Fruit fly (Drosophila melanogaster) whole organism, adult: ENCODE measurements around the gene Shc.

ENCODE experiments used
- CG11617 ChIP-seq: fragments of 200-800 bp; sonication (Bioruptor generic); optimal IDR thresholded peaks from 2 replicates; lab custom pipeline; 2017; ENCODE audit warnings: mild to moderate bottlenecking, missing biosample characterization, missing genetic modification reagents, missing genetic modification characterization
- CG12768 ChIP-seq: fragments of 200-800 bp; sonication (Bioruptor generic); optimal IDR thresholded peaks from 2 replicates; lab custom pipeline; 2017; ENCODE audit warnings: missing biosample characterization, missing genetic modification characterization, mild to moderate bottlenecking, moderate library complexity, missing genetic modification reagents
- CG14711 ChIP-seq: fragments of 200-800 bp; sonication (Bioruptor generic); optimal IDR thresholded peaks from 2 replicates; lab custom pipeline; 2018; ENCODE audit warnings: missing biosample characterization, mild to moderate bottlenecking, missing genetic modification characterization, moderate library complexity
- CG1620 ChIP-seq: fragments of 200-800 bp; sonication (Bioruptor generic); optimal IDR thresholded peaks from 2 replicates; lab custom pipeline; 2016; ENCODE audit warnings: missing biosample characterization, missing genetic modification characterization
- CG33017 ChIP-seq: fragments of 200-800 bp; sonication (Bioruptor generic); optimal IDR thresholded peaks from 2 replicates; lab custom pipeline; 2018; ENCODE audit warnings: missing biosample characterization, mild to moderate bottlenecking, missing genetic modification characterization, moderate library complexity
- CG5204 ChIP-seq: fragments of 200-800 bp; sonication (Bioruptor generic); optimal IDR thresholded peaks from 2 replicates; lab custom pipeline; 2016; ENCODE audit warnings: missing biosample characterization, missing genetic modification characterization
- CG7045 ChIP-seq: fragments of 200-800 bp; sonication (Bioruptor generic); optimal IDR thresholded peaks from 2 replicates; lab custom pipeline; 2017; ENCODE audit warnings: missing biosample characterization, mild to moderate bottlenecking, missing genetic modification characterization
- CG7101 ChIP-seq: fragments of 200-800 bp; sonication (Bioruptor generic); optimal IDR thresholded peaks from 2 replicates; lab custom pipeline; 2018; ENCODE audit warnings: missing biosample characterization, mild to moderate bottlenecking, missing genetic modification characterization, moderate library complexity
- Clk ChIP-seq: fragments of 200-800 bp; sonication (Bioruptor generic); optimal IDR thresholded peaks from 2 replicates; lab custom pipeline; 2017; ENCODE audit warnings: missing biosample characterization, missing genetic modification characterization
- Crg-1 ChIP-seq: fragments of 200-800 bp; sonication (Bioruptor generic); optimal IDR thresholded peaks from 2 replicates; lab custom pipeline; 2016; ENCODE audit warnings: missing biosample characterization, missing genetic modification characterization
- Hr96 ChIP-seq: fragments of 200-800 bp; sonication (Bioruptor generic); optimal IDR thresholded peaks from 2 replicates; lab custom pipeline; 2016; ENCODE audit warnings: missing biosample characterization, missing genetic modification characterization
- Mnt ChIP-seq: fragments of 200-800 bp; sonication (Bioruptor generic); optimal IDR thresholded peaks from 2 replicates; lab custom pipeline; 2016; ENCODE audit warnings: missing biosample characterization, mild to moderate bottlenecking, missing genetic modification characterization
- bab1 ChIP-seq: fragments of 200-800 bp; sonication (Bioruptor generic); optimal IDR thresholded peaks from 3 replicates; lab custom pipeline; 2019; ENCODE audit warnings: missing biosample characterization, mild to moderate bottlenecking, missing genetic modification characterization, moderate library complexity
- cic ChIP-seq: fragments of 200-800 bp; sonication (Bioruptor generic); optimal IDR thresholded peaks from 2 replicates; lab custom pipeline; 2017; ENCODE audit warnings: missing biosample characterization, mild to moderate bottlenecking, missing genetic modification characterization, moderate library complexity
- cnc ChIP-seq, 2 experiments: fragments of >200 bp; optimal IDR thresholded peaks; 2 replicates each; lab custom pipeline; 2017
- kay ChIP-seq: fragments of 200-800 bp; sonication (Bioruptor generic); peaks from one replicate; lab custom pipeline; 2016; ENCODE audit warnings: missing biosample characterization, missing genetic modification characterization, borderline replicate concordance
- ovo ChIP-seq: fragments of 200-800 bp; sonication (Bioruptor generic); optimal IDR thresholded peaks from 2 replicates; lab custom pipeline; 2016; ENCODE audit warnings: missing biosample characterization, missing genetic modification characterization
- pad ChIP-seq: fragments of 200-800 bp; sonication (Bioruptor generic); optimal IDR thresholded peaks from 3 replicates; lab custom pipeline; 2017; ENCODE audit warnings: missing biosample characterization, missing genetic modification characterization, mild to moderate bottlenecking, moderate library complexity, missing genetic modification reagents
- tj ChIP-seq: fragments of 200-800 bp; sonication (Bioruptor generic); optimal IDR thresholded peaks from 3 replicates; lab custom pipeline; 2017; ENCODE audit warnings: missing biosample characterization, mild to moderate bottlenecking, missing genetic modification characterization, moderate library complexity
- toe ChIP-seq: fragments of 200-800 bp; sonication (Bioruptor generic); optimal IDR thresholded peaks from 2 replicates; lab custom pipeline; 2016; ENCODE audit warnings: missing biosample characterization, missing genetic modification characterization

Gene Shc

dm6 chr3L:9410754-9411423 lies 15.9 kb upstream of the Shc start, which contains the start of the genes CG4022 and Cpsf5:
Gene CG4022, minus strand, starts transcription at chr3L:9410832.
Gene Cpsf5, plus strand, starts transcription at chr3L:9411038.
- TF ChIP-seq tj (GFP tag; lab: Kevin White, UChicago) (peak; percentile 72), Mnt (GFP tag; lab: Kevin White, UChicago) (peak; percentile 89), CG11617 (peak; percentile 90), CG33017 (tag; lab: Kevin White, UChicago) (peak; percentile 84), bab1 (peak; percentile 80), kay (GFP tag; lab: Kevin White, UChicago) (peak; percentile 87), cnc (optimal IDR thresholded peaks at IDR 0.05; lab: Kevin White, UChicago) (no peak), ovo (peak; percentile 74), CG12768 (GFP tag; lab: Kevin White, UChicago) (peak; percentile 78), CG5204 (GFP tag; lab: Kevin White, UChicago) (no peak), pad (GFP tag; lab: Kevin White, UChicago) (peak; percentile 61), cic (GFP tag; lab: Kevin White, UChicago) (peak; percentile 66), CG7045 (GFP tag; lab: Kevin White, UChicago) (peak; percentile 83), toe (GFP tag; lab: Kevin White, UChicago) (peak; percentile 91), CG14711 (peak; percentile 85), Hr96 (GFP tag; lab: Kevin White, UChicago) (no peak), CG7101 (tag; lab: Kevin White, UChicago) (peak; percentile 88), Crg-1 (GFP tag; lab: Kevin White, UChicago) (peak; percentile 77), Clk (GFP tag; lab: Kevin White, UChicago) (peak; percentile 62), CG1620 (GFP tag; lab: Kevin White, UChicago) (peak; percentile 84)

- TF ChIP-seq Clk (GFP tag; lab: Kevin White, UChicago) = no peak
- no peak for TF ChIP-seq cnc (optimal IDR thresholded peaks at IDR 0.05; lab: Kevin White, UChicago)
- no peak for TF ChIP-seq cic (GFP tag; lab: Kevin White, UChicago)
- no peak for TF ChIP-seq CG11617
- no peak for TF ChIP-seq CG12768 (GFP tag; lab: Kevin White, UChicago)
- TF ChIP-seq kay (GFP tag; lab: Kevin White, UChicago) = no peak
- no peak for TF ChIP-seq pad (GFP tag; lab: Kevin White, UChicago)
- no peak for TF ChIP-seq CG14711
Measured at dm6 chr3L:9417288-9417687, 9.5 kb upstream of the Shc start, which contains the start of gene CG3982. Gene CG3982, minus strand, starts transcription at chr3L:9417388.

- no peak for TF ChIP-seq cic (GFP tag; lab: Kevin White, UChicago)
- no peak for TF ChIP-seq ovo
- TF ChIP-seq Clk (GFP tag; lab: Kevin White, UChicago) = no peak
- no peak for TF ChIP-seq CG14711
- peak; percentile 40 to 63 for TF ChIP-seq cnc (optimal IDR thresholded peaks at IDR 0.05; lab: Kevin White, UChicago)
- peak; percentile 41 for TF ChIP-seq bab1
- TF ChIP-seq CG7101 (tag; lab: Kevin White, UChicago) = no peak
- peak; percentile 54 for TF ChIP-seq tj (GFP tag; lab: Kevin White, UChicago)
- no peak for TF ChIP-seq toe (GFP tag; lab: Kevin White, UChicago)
- no peak for TF ChIP-seq kay (GFP tag; lab: Kevin White, UChicago)
- no peak for TF ChIP-seq CG7045 (GFP tag; lab: Kevin White, UChicago)
- peak; percentile 24 for TF ChIP-seq CG12768 (GFP tag; lab: Kevin White, UChicago)
- TF ChIP-seq Mnt (GFP tag; lab: Kevin White, UChicago) = no peak
- no peak for TF ChIP-seq CG1620 (GFP tag; lab: Kevin White, UChicago)
- TF ChIP-seq CG11617 = no peak
- no peak for TF ChIP-seq Crg-1 (GFP tag; lab: Kevin White, UChicago)
- TF ChIP-seq Hr96 (GFP tag; lab: Kevin White, UChicago) = peak; percentile 38
- TF ChIP-seq CG5204 (GFP tag; lab: Kevin White, UChicago) = peak; percentile 35
- no peak for TF ChIP-seq CG33017 (tag; lab: Kevin White, UChicago)
- TF ChIP-seq pad (GFP tag; lab: Kevin White, UChicago) = no peak
Measured at dm6 chr3L:9419328-9419727, 7.5 kb upstream of the Shc start.

dm6 chr3L:9420054-9420818 lies 6.6 kb upstream of the Shc start:
- TF ChIP-seq CG14711 = peak; percentile 91
- TF ChIP-seq cic (GFP tag; lab: Kevin White, UChicago) = peak; percentile 87
- TF ChIP-seq pad (GFP tag; lab: Kevin White, UChicago) = peak; percentile 92
- TF ChIP-seq CG33017 (tag; lab: Kevin White, UChicago) = peak; percentile 96
- peak; percentile 84 for TF ChIP-seq CG1620 (GFP tag; lab: Kevin White, UChicago)
- TF ChIP-seq cnc (optimal IDR thresholded peaks at IDR 0.05; lab: Kevin White, UChicago) = no peak
- peak; percentile 89 for TF ChIP-seq CG5204 (GFP tag; lab: Kevin White, UChicago)
- TF ChIP-seq Clk (GFP tag; lab: Kevin White, UChicago) = peak; percentile 61
- peak; percentile 84 for TF ChIP-seq ovo
- TF ChIP-seq Mnt (GFP tag; lab: Kevin White, UChicago) = peak; percentile 89
- TF ChIP-seq CG7045 (GFP tag; lab: Kevin White, UChicago) = peak; percentile 95
- peak; percentile 58 for TF ChIP-seq toe (GFP tag; lab: Kevin White, UChicago)
- TF ChIP-seq CG12768 (GFP tag; lab: Kevin White, UChicago) = peak; percentile 88
- TF ChIP-seq CG7101 (tag; lab: Kevin White, UChicago) = peak; percentile 95
- TF ChIP-seq kay (GFP tag; lab: Kevin White, UChicago) = peak; percentile 96
- TF ChIP-seq CG11617 = peak; percentile 95
- TF ChIP-seq Hr96 (GFP tag; lab: Kevin White, UChicago) = peak; percentile 80
- peak; percentile 98 for TF ChIP-seq bab1
- peak; percentile 87 for TF ChIP-seq Crg-1 (GFP tag; lab: Kevin White, UChicago)
- TF ChIP-seq tj (GFP tag; lab: Kevin White, UChicago) = peak; percentile 94
